Fruit fly (Drosophila melanogaster): ENCODE measurements around the gene strat.

Gene strat

DNA sequence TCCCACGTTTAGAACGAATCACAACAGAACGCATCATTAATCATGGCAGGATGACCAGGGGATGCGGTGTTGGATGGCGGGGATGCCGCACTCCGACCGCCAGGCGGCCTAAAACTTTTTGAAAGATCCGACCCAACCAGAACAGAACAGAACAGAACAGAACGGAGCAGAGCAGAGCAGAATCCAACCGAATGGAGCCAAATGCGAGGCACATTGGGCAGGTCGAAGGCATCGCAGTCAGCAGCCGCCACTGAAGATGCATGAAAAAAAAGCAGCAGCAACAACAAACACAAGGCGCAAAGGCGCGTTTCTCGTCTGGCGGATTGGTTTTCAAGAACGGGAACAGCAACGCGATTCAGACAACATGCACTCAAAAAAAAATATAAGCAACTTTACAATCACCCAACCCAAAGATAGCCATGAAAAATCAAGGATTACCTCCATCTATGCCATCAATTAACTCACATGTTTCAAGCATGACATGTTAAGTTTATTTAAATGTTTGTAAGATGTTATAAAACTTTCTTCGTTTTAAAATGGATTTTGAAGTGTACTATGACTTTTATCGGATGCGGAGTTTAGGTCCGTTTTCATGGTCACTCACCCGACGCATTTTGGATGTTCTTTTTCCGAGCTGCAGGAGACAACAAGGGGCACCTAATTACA lies 40.6 kb upstream of the strat start (continued):
- TF ChIP-seq CG11085 (GFP tag; IDR thresholded peaks at IDR 0.05) (no peak), nerfin-1 (tag; optimal IDR thresholded peaks at IDR 0.05) (peak; percentile 59), chm (GFP tag; IDR thresholded peaks at IDR 0.05) (peak; percentile 71; the same call in 1 of the 2 replicates), ap (GFP tag; IDR thresholded peaks at IDR 0.05) (no peak), CG7987 (GFP tag; optimal IDR thresholded peaks at IDR 0.05) (no peak), unc-4 (GFP tag; IDR thresholded peaks at IDR 0.05; ENCODE audit: partially characterized antibody) (no peak), cwo (GFP tag; optimal IDR thresholded peaks at IDR 0.05) (no peak), CG13296 (GFP tag; optimal IDR thresholded peaks at IDR 0.05) (no peak), Spps (tag; optimal IDR thresholded peaks at IDR 0.05) (peak; percentile 86), cas (GFP tag; IDR thresholded peaks at IDR 0.05) (no peak), run (tag; optimal IDR thresholded peaks at IDR 0.05) (no peak), CG12942 (GFP tag; optimal IDR thresholded peaks at IDR 0.05) (peak; percentile 24), Xrp1 (GFP tag; IDR thresholded peaks at IDR 0.05) (peak; percentile 89), abd-A (tag; optimal IDR thresholded peaks at IDR 0.05) (no peak), lola (GFP tag; optimal IDR thresholded peaks at IDR 0.05) (peak in 1 of 3 experiments; percentile 93), NC2α (GFP tag; optimal IDR thresholded peaks at IDR 0.05) (peak; percentile 31), CG6272 (GFP tag; IDR thresholded peaks at IDR 0.05) (peak; percentile 44), D19A (tag; optimal IDR thresholded peaks at IDR 0.05) (peak; percentile 74), knrl (GFP tag; IDR thresholded peaks at IDR 0.05; ENCODE audit: partially characterized antibody) (no peak), bcd (GFP tag; optimal IDR thresholded peaks at IDR 0.05) (peak; percentile 36), CG15696 (tag; optimal IDR thresholded peaks at IDR 0.05) (peak; percentile 86)

DNA sequence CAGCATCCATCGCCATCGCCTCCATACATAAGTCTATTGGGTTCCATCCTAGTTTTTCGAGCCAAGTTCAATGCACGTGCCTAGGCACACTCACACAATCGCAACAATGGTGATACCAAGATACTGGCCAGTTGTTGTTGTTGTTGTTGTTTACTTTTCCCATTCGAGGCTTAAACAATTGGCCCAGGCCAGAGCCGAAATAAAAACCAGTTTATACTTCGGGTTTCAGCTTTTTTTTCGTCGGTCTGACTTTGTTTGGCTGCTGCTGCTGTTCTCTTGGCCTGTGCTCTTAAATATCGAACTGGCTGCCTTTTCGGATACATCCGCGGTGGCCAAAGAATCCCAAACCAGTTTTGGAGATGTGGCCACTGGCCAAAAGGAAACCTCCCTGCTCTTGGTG lies 39.9 kb upstream of the strat start:
- TF ChIP-seq ash1 (GFP tag; optimal IDR thresholded peaks at IDR 0.05) (no peak), CG18599 (GFP tag; optimal IDR thresholded peaks at IDR 0.05) (no peak), CG11560 (tag; IDR thresholded peaks at IDR 0.05) (no peak), CG14860 (GFP tag; IDR thresholded peaks at IDR 0.05; ENCODE audit: partially characterized antibody) (no peak), gsb (GFP tag; IDR thresholded peaks at IDR 0.05) (no peak), seq (GFP tag; IDR thresholded peaks at IDR 0.05) (no peak), Trl (optimal IDR thresholded peaks at IDR 0.05) (peak; percentile 5 to 6), Trl (GFP tag; optimal IDR thresholded peaks at IDR 0.05) (no peak), BtbVII (GFP tag; optimal IDR thresholded peaks at IDR 0.05) (no peak), HmgD (GFP tag; optimal IDR thresholded peaks at IDR 0.05) (no peak), onecut (GFP tag; IDR thresholded peaks at IDR 0.05) (peak; percentile 79; the same call in 1 of the 2 replicates), TFAM (GFP tag; optimal IDR thresholded peaks at IDR 0.05) (no peak), CG4404 (GFP tag; IDR thresholded peaks at IDR 0.05) (no peak), Hey (tag; optimal IDR thresholded peaks at IDR 0.05) (no peak), CG12659 (GFP tag; optimal IDR thresholded peaks at IDR 0.05) (no peak), chinmo (GFP tag; IDR thresholded peaks at IDR 0.05; ENCODE audit: partially characterized antibody) (peak; percentile 95), Optix (GFP tag; IDR thresholded peaks at IDR 0.05) (no peak), sima (GFP tag; optimal IDR thresholded peaks at IDR 0.05) (no peak), vfl (GFP tag; optimal IDR thresholded peaks at IDR 0.05) (no peak), CHES-1-like (GFP tag; optimal IDR thresholded peaks at IDR 0.05) (no peak), wek (GFP tag; optimal IDR thresholded peaks at IDR 0.05) (no peak), Drgx (GFP tag; IDR thresholded peaks at IDR 0.05) (0 out of 2 replicates have a peak, but pooled peaks have one; percentile 5), Vsx1 (GFP tag; optimal IDR thresholded peaks at IDR 0.05) (no peak), CG3065 (GFP tag; optimal IDR thresholded peaks at IDR 0.05) (no peak), sr (GFP tag; IDR thresholded peaks at IDR 0.05) (no peak), CG7928 (GFP tag; optimal IDR thresholded peaks at IDR 0.05) (no peak), CG42726 (GFP tag; IDR thresholded peaks at IDR 0.05; ENCODE audit: partially characterized antibody) (no peak), amos (GFP tag; IDR thresholded peaks at IDR 0.05; ENCODE audit: partially characterized antibody) (no peak), CG33557 (GFP tag; optimal IDR thresholded peaks at IDR 0.05) (no peak)

All from whole organism, embryonic.